Worm (Caenorhabditis elegans) whole organism, L3 larva: ENCODE results near the gene ace-1.

Source experiments
- R02D3.7 ChIP-seq: fragments of 150-350 bp; optimal IDR thresholded peaks from 2 replicates; lab custom pipeline; 2014; ENCODE audit warnings: missing biosample characterization, missing genetic modification characterization
- hmg-11 ChIP-seq: sonication (generic microtip); optimal IDR thresholded peaks from 2 replicates; lab custom pipeline; 2016; ENCODE audit warnings: missing genetic modification characterization, missing compliant biosample characterization
- mdl-1 ChIP-seq: fragments of 150-350 bp; optimal IDR thresholded peaks from 2 replicates; lab custom pipeline; 2014; ENCODE audit warnings: missing biosample characterization, missing genetic modification characterization
- nhr-23 ChIP-seq: fragments of 150-350 bp; optimal IDR thresholded peaks from 2 replicates; lab custom pipeline; 2014; ENCODE audit warnings: missing biosample characterization, missing genetic modification reagents, missing genetic modification characterization
- nhr-237 ChIP-seq: fragments of 150-350 bp; optimal IDR thresholded peaks from 2 replicates; lab custom pipeline; 2014; ENCODE audit warnings: missing biosample characterization, missing genetic modification characterization
- nhr-76 ChIP-seq: fragments of 150-350 bp; sonication (generic microtip); optimal IDR thresholded peaks from 5 replicates; lab custom pipeline; 2014; ENCODE audit warnings: missing biosample characterization, missing genetic modification characterization
- pqm-1 ChIP-seq: fragments of 150-350 bp; optimal IDR thresholded peaks from 2 replicates; lab custom pipeline; 2017; ENCODE audit warnings: missing biosample characterization, missing genetic modification characterization, inconsistent platforms
- skn-1 ChIP-seq: fragments of 150-350 bp; optimal IDR thresholded peaks from 2 replicates; lab custom pipeline; 2014; ENCODE audit warnings: missing biosample characterization, missing genetic modification characterization
- unc-62 ChIP-seq: fragments of 150-350 bp; sonication (generic microtip); optimal IDR thresholded peaks from 4 replicates; lab custom pipeline; 2014; ENCODE audit warnings: missing biosample characterization, missing genetic modification reagents, missing genetic modification characterization

ce11 chrX:16398420-16398925 lies 31.4 kb downstream of the ace-1 start, which contains the start of gene F01G12.18:
- TF ChIP-seq unc-62, result no peak
- no peak for TF ChIP-seq nhr-23 (tag; lab: Kevin White, UChicago)
- TF ChIP-seq nhr-237, result no peak
- TF ChIP-seq mdl-1 (tag; lab: Kevin White, UChicago), result no peak
- TF ChIP-seq R02D3.7, result no peak
- no peak for TF ChIP-seq hmg-11
- TF ChIP-seq skn-1 (tag; lab: Kevin White, UChicago), result no peak
- TF ChIP-seq nhr-76, result no peak
- no peak for TF ChIP-seq pqm-1 (tag; lab: Kevin White, UChicago)
